Worm (Caenorhabditis elegans) whole organism, young adult: Measurements from ENCODE around the gene inpp-5K.

ENCODE experiments used
- B0336.3 ChIP-seq: fragments of 200-800 bp; sonication (Bioruptor generic); IDR thresholded peaks from 2 replicates; pipeline ENCODE4 v1.3.6; 2022; ENCODE audit warnings: missing genetic modification characterization, missing compliant biosample characterization
- D2030.7 ChIP-seq: fragments of 200-800 bp; sonication (Bioruptor generic); IDR thresholded peaks from 2 replicates; pipeline ENCODE4 v1.3.6; 2022; ENCODE audit warnings: missing genetic modification reagents, missing genetic modification characterization, missing compliant biosample characterization
- F33H1.4 ChIP-seq: fragments of 200-800 bp; sonication (Bioruptor generic); IDR thresholded peaks from 2 replicates; pipeline ENCODE4 v1.3.6; 2022; ENCODE audit warnings: missing genetic modification reagents, missing genetic modification characterization, missing compliant biosample characterization
- F37B4.10 ChIP-seq: fragments of 200-800 bp; sonication (Bioruptor generic); IDR thresholded peaks from 2 replicates; pipeline ENCODE4 v1.3.6; 2022; ENCODE audit warnings: missing genetic modification characterization, missing compliant biosample characterization
- F39B2.1 ChIP-seq: fragments of 200-800 bp; sonication (Bioruptor generic); IDR thresholded peaks from 2 replicates; pipeline ENCODE4 v1.3.6; 2022; ENCODE audit warnings: missing genetic modification reagents, missing genetic modification characterization, missing compliant biosample characterization
- F49E8.2 ChIP-seq: sonication (generic microtip); optimal IDR thresholded peaks from 3 replicates; lab custom pipeline; 2017; ENCODE audit warnings: missing genetic modification characterization, mild to moderate bottlenecking, missing compliant biosample characterization, antibody characterized with exemption, moderate library complexity; ENCODE audit not compliant: insufficient read depth
- Y53G8AR.9 ChIP-seq: fragments of 200-800 bp; sonication (Bioruptor generic); conservative IDR thresholded peaks from 2 replicates; pipeline ENCODE4 v1.3.6; 2022; ENCODE audit warnings: missing genetic modification reagents, missing genetic modification characterization, missing compliant biosample characterization
- Y56A3A.18 ChIP-seq: fragments of 200-800 bp; sonication (Bioruptor generic); IDR thresholded peaks from 2 replicates; pipeline ENCODE4 v1.3.6; 2022; ENCODE audit warnings: missing genetic modification reagents, missing genetic modification characterization, missing compliant biosample characterization
- ZK185.1 ChIP-seq: sonication (generic microtip); optimal IDR thresholded peaks from 2 replicates; lab custom pipeline; 2016; ENCODE audit warnings: mild to moderate bottlenecking, missing genetic modification characterization, missing compliant biosample characterization; ENCODE audit not compliant: poor library complexity, severe bottlenecking
- aptf-3 ChIP-seq: fragments of 200-800 bp; sonication (Bioruptor generic); IDR thresholded peaks from 2 replicates; pipeline ENCODE4 v1.3.6; 2022; ENCODE audit warnings: missing genetic modification characterization, missing compliant biosample characterization
- atf-7 ChIP-seq: sonication (generic microtip); optimal IDR thresholded peaks from 2 replicates; lab custom pipeline; 2017; ENCODE audit warnings: mild to moderate bottlenecking, missing genetic modification characterization, missing compliant biosample characterization
- attf-3 ChIP-seq: fragments of 200-800 bp; sonication (Bioruptor generic); conservative IDR thresholded peaks from 2 replicates; pipeline ENCODE4 v1.3.6; 2022; ENCODE audit warnings: missing genetic modification reagents, missing genetic modification characterization, missing compliant biosample characterization
- attf-5 ChIP-seq: fragments of 200-800 bp; sonication (Bioruptor generic); optimal IDR thresholded peaks from 2 replicates; lab custom pipeline; 2018; ENCODE audit warnings: mild to moderate bottlenecking, missing genetic modification characterization, missing compliant biosample characterization
- ceh-100 ChIP-seq: fragments of 200-800 bp; sonication (Bioruptor generic); IDR thresholded peaks from 2 replicates; pipeline ENCODE4 v1.3.6; 2022; ENCODE audit warnings: missing genetic modification reagents, missing genetic modification characterization, missing compliant biosample characterization
- ceh-27 ChIP-seq: fragments of 200-800 bp; sonication (Bioruptor generic); optimal IDR thresholded peaks from 2 replicates; lab custom pipeline; 2018; ENCODE audit warnings: mild to moderate bottlenecking, missing genetic modification characterization, moderate library complexity, missing compliant biosample characterization
- chd-7 ChIP-seq: sonication (generic microtip); optimal IDR thresholded peaks from 2 replicates; lab custom pipeline; 2016; ENCODE audit warnings: mild to moderate bottlenecking, missing genetic modification characterization, moderate library complexity, missing compliant biosample characterization
- die-1 ChIP-seq: sonication (generic microtip); optimal IDR thresholded peaks from 2 replicates; lab custom pipeline; 2016; ENCODE audit warnings: missing genotype, mild to moderate bottlenecking, missing genetic modification characterization, missing compliant biosample characterization
- dox-1 ChIP-seq: fragments of 200-800 bp; sonication (Bioruptor generic); IDR thresholded peaks from 2 replicates; pipeline ENCODE4 v1.3.6; 2022; ENCODE audit warnings: missing genetic modification reagents, missing genetic modification characterization, missing compliant biosample characterization
- dpff-1 ChIP-seq: sonication (generic microtip); optimal IDR thresholded peaks from 2 replicates; lab custom pipeline; 2017; ENCODE audit warnings: mild to moderate bottlenecking, missing genetic modification characterization, missing compliant biosample characterization
- efl-1 ChIP-seq: fragments of 150-350 bp; optimal IDR thresholded peaks from 2 replicates; lab custom pipeline; 2014; ENCODE audit warnings: missing biosample characterization, missing genetic modification reagents, missing genetic modification characterization
- fkh-3 ChIP-seq: sonication (generic microtip); optimal IDR thresholded peaks from 2 replicates; lab custom pipeline; 2016; ENCODE audit warnings: mild to moderate bottlenecking, missing genetic modification characterization, missing compliant biosample characterization
- hmg-1.2 ChIP-seq: fragments of 200-800 bp; sonication (Bioruptor generic); IDR thresholded peaks from 2 replicates; pipeline ENCODE4 v1.3.6; 2022; ENCODE audit warnings: missing genetic modification reagents, missing genetic modification characterization, missing compliant biosample characterization
- let-607 ChIP-seq, 2 experiments: fragments of 200-800 bp in 1 of 2; sonication (Bioruptor generic) in 1 of 2; sonication (generic microtip) in 1 of 2; optimal IDR thresholded peaks; 2 replicates each; lab custom pipeline; 2016 to 2018; ENCODE audit warnings: mild to moderate bottlenecking in 2 of 2, missing compliant biosample characterization in 2 of 2, missing genetic modification characterization in 2 of 2, moderate library complexity in 2 of 2, missing genotype in 1 of 2
- lsy-27 ChIP-seq: sonication (generic microtip); optimal IDR thresholded peaks from 2 replicates; lab custom pipeline; 2017; ENCODE audit warnings: missing genetic modification characterization, mild to moderate bottlenecking, missing compliant biosample characterization, antibody characterized with exemption, missing genotype, borderline replicate concordance; ENCODE audit not compliant: insufficient read depth
- madf-8 ChIP-seq: fragments of 200-800 bp; sonication (Bioruptor generic); conservative IDR thresholded peaks from 2 replicates; pipeline ENCODE4 v1.3.6; 2022; ENCODE audit warnings: missing genetic modification reagents, missing genetic modification characterization, missing compliant biosample characterization
- mcd-1 ChIP-seq: fragments of 200-800 bp; sonication (Bioruptor generic); IDR thresholded peaks from 2 replicates; pipeline ENCODE4 v1.3.6; 2022; ENCODE audit warnings: missing genetic modification reagents, missing genetic modification characterization, missing compliant biosample characterization
- mes-4 ChIP-seq: sonication (generic microtip); optimal IDR thresholded peaks from 2 replicates; lab custom pipeline; 2016; ENCODE audit warnings: missing genotype, missing genetic modification characterization, missing compliant biosample characterization
- nfyb-1 ChIP-seq: fragments of 200-800 bp; sonication (Bioruptor generic); IDR thresholded peaks from 2 replicates; pipeline ENCODE4 v1.3.6; 2022; ENCODE audit warnings: missing genetic modification reagents, missing genetic modification characterization, missing compliant biosample characterization
- nhr-179 ChIP-seq: sonication (generic microtip); optimal IDR thresholded peaks from 2 replicates; lab custom pipeline; 2016; ENCODE audit warnings: mild to moderate bottlenecking, missing genetic modification characterization, missing compliant biosample characterization
- nhr-80 ChIP-seq: sonication (generic microtip); optimal IDR thresholded peaks from 2 replicates; lab custom pipeline; 2016; ENCODE audit warnings: missing genetic modification characterization, missing compliant biosample characterization
- snpc-1.1 ChIP-seq: sonication (generic microtip); optimal IDR thresholded peaks from 2 replicates; lab custom pipeline; 2017; ENCODE audit warnings: missing genetic modification characterization, mild to moderate bottlenecking, missing compliant biosample characterization, antibody characterized with exemption, moderate library complexity, missing genotype, missing genetic modification reagents; ENCODE audit not compliant: insufficient read depth
- snpc-3.4 ChIP-seq: sonication (generic microtip); optimal IDR thresholded peaks from 2 replicates; lab custom pipeline; 2017; ENCODE audit warnings: missing genetic modification characterization, mild to moderate bottlenecking, missing compliant biosample characterization, antibody characterized with exemption, moderate library complexity, missing genotype, missing genetic modification reagents
- somi-1 ChIP-seq: fragments of 200-800 bp; sonication (Bioruptor generic); optimal IDR thresholded peaks from 2 replicates; lab custom pipeline; 2018; ENCODE audit warnings: mild to moderate bottlenecking, missing genetic modification characterization, missing compliant biosample characterization
- tlf-1 ChIP-seq: fragments of 200-800 bp; sonication (Bioruptor generic); optimal IDR thresholded peaks from 2 replicates; lab custom pipeline; 2018; ENCODE audit warnings: mild to moderate bottlenecking, missing genetic modification characterization, missing compliant biosample characterization
- zfh-2 ChIP-seq: fragments of 200-800 bp; sonication (Bioruptor generic); conservative IDR thresholded peaks from 2 replicates; pipeline ENCODE4 v1.3.6; 2022; ENCODE audit warnings: missing genetic modification reagents, missing genetic modification characterization, missing compliant biosample characterization
- zim-3 ChIP-seq: sonication (generic microtip); optimal IDR thresholded peaks from 2 replicates; lab custom pipeline; 2017; ENCODE audit warnings: mild to moderate bottlenecking, missing genetic modification characterization, moderate library complexity, missing compliant biosample characterization
- ztf-22 ChIP-seq: fragments of 200-800 bp; sonication (Bioruptor generic); optimal IDR thresholded peaks from 2 replicates; lab custom pipeline; 2018; ENCODE audit warnings: mild to moderate bottlenecking, missing genetic modification characterization, moderate library complexity, missing compliant biosample characterization
- ztf-6 ChIP-seq: fragments of 200-800 bp; sonication (Bioruptor generic); IDR thresholded peaks from 2 replicates; pipeline ENCODE4 v1.3.6; 2022; ENCODE audit warnings: missing genetic modification reagents, missing genetic modification characterization, missing compliant biosample characterization

inpp-5K gene

DNA sequence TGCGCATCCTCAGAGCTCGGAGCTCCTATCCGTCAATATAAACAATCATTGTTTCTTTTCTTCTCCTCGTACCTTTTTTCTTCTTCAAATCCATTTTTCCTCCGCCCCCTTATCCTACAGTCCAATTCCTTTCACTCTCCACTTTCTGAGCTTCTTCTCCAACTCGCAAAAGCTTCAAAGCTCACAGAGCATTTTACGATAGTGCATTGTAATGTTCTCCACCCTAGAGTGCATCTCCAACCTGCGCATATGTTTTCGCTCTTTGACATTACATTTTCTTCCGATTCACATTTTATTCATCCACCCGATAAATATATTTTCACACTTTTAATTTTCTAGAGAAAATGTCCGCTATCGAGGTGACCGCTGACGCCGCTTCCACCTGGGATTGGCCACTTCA, 23.4 kb downstream of the inpp-5K start, which contains the start of gene hsp-12.2:
Gene hsp-12.2, plus strand, starts transcription at position 301 of the 400 bp plus-strand sequence.
- TF ChIP-seq ztf-22 (no peak), snpc-3.4 (tag; lab: Kevin White, UChicago) (no peak), F49E8.2 (tag; lab: Kevin White, UChicago) (no peak), chd-7 (tag; lab: Kevin White, UChicago) (no peak), lsy-27 (tag; lab: Kevin White, UChicago) (no peak), snpc-1.1 (no peak), F33H1.4 (GFP tag; lab: Robert Waterston, UW) (no peak), madf-8 (GFP tag; lab: Robert Waterston, UW) (no peak)

DNA sequence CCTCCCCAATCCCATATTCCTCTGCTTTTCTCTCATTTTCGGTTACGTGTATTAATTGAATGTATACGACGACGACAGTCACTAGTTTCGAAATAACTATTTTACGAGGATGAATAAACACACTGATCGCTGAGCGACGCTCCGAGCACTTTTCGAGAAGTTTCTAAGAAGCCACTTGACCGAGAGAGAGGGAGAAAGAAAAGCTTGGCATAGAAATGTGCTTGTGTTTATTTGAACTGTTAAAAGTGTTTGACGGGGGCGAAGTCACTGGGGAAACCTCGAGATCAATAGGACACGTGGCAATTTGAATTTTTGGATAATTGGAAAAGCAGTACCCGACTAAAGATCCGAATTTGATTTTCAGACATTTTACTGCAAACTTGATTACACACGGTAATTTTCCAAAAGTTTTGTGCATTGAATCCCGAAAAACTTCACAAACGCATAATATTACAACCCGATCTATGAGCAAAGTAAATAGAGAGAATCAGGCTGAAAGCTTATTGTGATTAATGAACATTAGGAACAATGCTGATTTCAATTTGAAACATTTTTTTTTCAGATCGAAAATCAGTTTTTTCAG, 24.5 kb downstream of the inpp-5K start:
- TF ChIP-seq lsy-27 (tag; lab: Kevin White, UChicago): no peak
- TF ChIP-seq F39B2.1 (GFP tag; lab: Robert Waterston, UW): no peak
- no peak for TF ChIP-seq aptf-3 (GFP tag; lab: Robert Waterston, UW)
- no peak for TF ChIP-seq dpff-1 (tag; lab: Kevin White, UChicago)
- TF ChIP-seq tlf-1 (GFP tag; lab: Kevin White, UChicago): no peak
- no peak for TF ChIP-seq D2030.7 (GFP tag; lab: Robert Waterston, UW)
- no peak for TF ChIP-seq mcd-1 (GFP tag; lab: Robert Waterston, UW)
- no peak for TF ChIP-seq nhr-179 (tag; lab: Kevin White, UChicago)
- TF ChIP-seq snpc-1.1: no peak
- no peak for TF ChIP-seq ceh-100 (GFP tag; lab: Robert Waterston, UW)
- no peak for TF ChIP-seq efl-1
- no peak for TF ChIP-seq fkh-3 (tag; lab: Kevin White, UChicago)
- TF ChIP-seq ceh-27: no peak
- no peak for TF ChIP-seq chd-7 (tag; lab: Kevin White, UChicago)
- no peak for TF ChIP-seq die-1 (tag; lab: Kevin White, UChicago)
- no peak for TF ChIP-seq ztf-6 (GFP tag; lab: Robert Waterston, UW)
- no peak for TF ChIP-seq Y53G8AR.9 (GFP tag; lab: Robert Waterston, UW)
- TF ChIP-seq mes-4 (tag; lab: Kevin White, UChicago): no peak

DNA sequence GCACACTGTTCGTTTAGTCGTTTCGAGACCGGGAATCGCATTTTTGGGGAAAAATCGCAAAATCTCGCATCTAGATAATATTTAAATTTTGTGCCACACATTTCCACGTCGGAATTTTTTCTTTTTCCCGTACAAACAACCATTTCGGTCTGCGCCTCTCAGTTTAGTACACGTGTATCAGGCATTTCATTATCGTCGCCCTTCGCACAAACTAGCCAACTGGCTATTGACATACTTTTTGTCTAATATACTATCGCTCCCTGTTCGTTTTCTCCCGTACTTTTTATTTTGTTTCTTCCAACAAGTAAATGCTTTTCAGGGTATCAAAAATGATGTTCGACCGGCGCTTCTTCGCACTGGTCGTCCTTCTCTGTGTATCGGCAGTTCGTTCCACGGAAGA, 27.8 kb downstream of the inpp-5K start, which contains the start of gene C14B9.2:
Gene C14B9.2, plus strand, starts transcription at position 320 of the 400 bp plus-strand sequence.
- no peak for TF ChIP-seq B0336.3
- peak; percentile 59 to 88 for TF ChIP-seq let-607 (tag; optimal IDR thresholded peaks at IDR 0.05; lab: Kevin White, UChicago)
- TF ChIP-seq attf-5 (GFP tag; lab: Kevin White, UChicago): peak; percentile 24
- 0 out of 2 replicates have a peak, but pooled peaks have one; percentile 34 for TF ChIP-seq dox-1 (GFP tag; lab: Robert Waterston, UW)
- peak; percentile 55 for TF ChIP-seq nhr-80 (tag; lab: Kevin White, UChicago)
- TF ChIP-seq F37B4.10 (GFP tag; lab: Robert Waterston, UW): no peak

DNA sequence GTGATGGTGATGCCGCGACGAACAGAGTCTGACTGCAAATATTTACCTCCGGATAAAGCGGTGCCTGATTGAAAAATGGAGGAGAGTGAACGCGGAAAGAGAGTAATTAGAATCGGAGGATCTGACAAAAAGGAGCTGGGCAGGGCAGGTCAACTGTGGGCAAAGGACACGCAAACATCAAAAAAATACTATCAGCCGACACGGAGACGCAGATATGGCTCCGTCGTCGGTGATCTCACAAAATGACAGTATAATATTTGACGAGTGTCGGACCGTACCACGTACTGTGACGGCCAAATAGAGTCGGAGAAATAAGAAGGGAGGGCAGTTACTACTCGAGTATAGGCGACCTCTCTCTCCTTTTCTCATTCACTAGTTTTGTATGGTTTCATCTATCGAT, 28.6 kb downstream of the inpp-5K start:
- TF ChIP-seq atf-7 (tag; lab: Kevin White, UChicago): no peak
- no peak for TF ChIP-seq zim-3 (tag; lab: Kevin White, UChicago)
- TF ChIP-seq ZK185.1 (tag; lab: Kevin White, UChicago): no peak
- TF ChIP-seq attf-3 (GFP tag; lab: Robert Waterston, UW): no peak
- TF ChIP-seq zfh-2 (GFP tag; lab: Robert Waterston, UW): 0 out of 2 replicates have a peak, but pooled peaks have one; percentile 9
- TF ChIP-seq F39B2.1 (GFP tag; lab: Robert Waterston, UW): no peak
- no peak for TF ChIP-seq chd-7 (tag; lab: Kevin White, UChicago)
- TF ChIP-seq Y56A3A.18 (GFP tag; lab: Robert Waterston, UW): no peak
- no peak for TF ChIP-seq somi-1
- no peak for TF ChIP-seq ceh-100 (GFP tag; lab: Robert Waterston, UW)
- TF ChIP-seq nfyb-1 (GFP tag; lab: Robert Waterston, UW): peak; percentile 39; the same call in 1 of the 2 replicates
- no peak for TF ChIP-seq hmg-1.2 (GFP tag; lab: Robert Waterston, UW)
- TF ChIP-seq ceh-27: no peak
- TF ChIP-seq snpc-1.1: no peak
